Worm (Caenorhabditis elegans): ENCODE results near the gene wago-10.

The wago-10 gene

DNA sequence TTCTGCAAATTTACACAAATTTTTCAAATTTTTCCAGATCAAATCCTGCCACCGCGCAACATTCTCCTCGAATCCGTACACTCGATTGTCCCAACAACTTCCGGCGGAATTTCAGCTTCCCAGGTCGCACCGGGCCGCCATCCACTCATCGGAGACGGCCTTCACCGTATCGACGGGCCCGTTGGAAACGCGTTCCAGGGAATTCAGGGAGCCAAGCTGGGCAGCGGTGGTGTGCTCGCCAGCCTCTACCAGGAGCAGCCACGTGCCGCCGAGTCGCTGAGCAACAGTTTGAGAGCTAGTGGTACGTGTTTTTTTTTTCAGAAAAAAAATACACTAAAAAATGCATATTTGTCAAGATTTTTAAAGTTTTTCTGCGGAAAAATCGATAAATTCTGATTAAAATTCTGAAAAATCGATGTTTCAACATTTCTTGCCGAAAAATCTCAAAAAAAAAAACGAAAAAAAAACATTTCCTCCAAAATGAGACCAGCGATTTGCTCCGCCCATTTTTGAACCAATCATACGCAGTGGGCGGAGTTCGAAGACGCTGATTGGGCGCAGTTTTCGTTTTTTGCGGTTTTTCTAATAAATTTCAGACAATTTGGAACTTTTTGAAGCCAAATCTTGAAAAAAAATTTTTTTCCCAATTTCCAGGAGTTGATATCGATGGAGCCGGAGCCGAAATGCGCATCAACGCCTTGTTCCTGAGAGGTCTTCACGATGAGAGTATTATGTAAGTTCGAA is 13.9 kb downstream of the wago-10 start:
- TF ChIP-seq nhr-76 (tag; optimal IDR thresholded peaks at IDR 0.05) (no peak), mab-5 (tag; optimal IDR thresholded peaks at IDR 0.05) (no peak), ces-1 (GFP tag; optimal IDR thresholded peaks at IDR 0.05) (no peak), sptf-1 (tag; optimal IDR thresholded peaks at IDR 0.05) (no peak), elt-1 (tag; optimal IDR thresholded peaks at IDR 0.05; ENCODE audit: borderline replicate concordance, insufficient read depth) (no peak), nhr-2 (tag; optimal IDR thresholded peaks at IDR 0.05) (no peak), flh-1 (GFP tag; optimal IDR thresholded peaks at IDR 0.05) (no peak), lsy-2 (tag; optimal IDR thresholded peaks at IDR 0.05) (no peak), cnd-1 (tag; optimal IDR thresholded peaks at IDR 0.05) (no peak), tbx-8 (GFP tag; optimal IDR thresholded peaks at IDR 0.05) (no peak), drap-1 (GFP tag; optimal IDR thresholded peaks at IDR 0.05) (no peak), nhr-12 (tag; optimal IDR thresholded peaks at IDR 0.05) (no peak), snpc-4 (tag; optimal IDR thresholded peaks at IDR 0.05) (no peak), ceh-83 (GFP tag; optimal IDR thresholded peaks at IDR 0.05) (no peak), nhr-28 (tag; optimal IDR thresholded peaks at IDR 0.05) (no peak), mep-1 (tag; optimal IDR thresholded peaks at IDR 0.05) (no peak), lin-32 (GFP tag; optimal IDR thresholded peaks at IDR 0.05) (no peak), pha-4 (tag; optimal IDR thresholded peaks at IDR 0.05) (no peak)

DNA sequence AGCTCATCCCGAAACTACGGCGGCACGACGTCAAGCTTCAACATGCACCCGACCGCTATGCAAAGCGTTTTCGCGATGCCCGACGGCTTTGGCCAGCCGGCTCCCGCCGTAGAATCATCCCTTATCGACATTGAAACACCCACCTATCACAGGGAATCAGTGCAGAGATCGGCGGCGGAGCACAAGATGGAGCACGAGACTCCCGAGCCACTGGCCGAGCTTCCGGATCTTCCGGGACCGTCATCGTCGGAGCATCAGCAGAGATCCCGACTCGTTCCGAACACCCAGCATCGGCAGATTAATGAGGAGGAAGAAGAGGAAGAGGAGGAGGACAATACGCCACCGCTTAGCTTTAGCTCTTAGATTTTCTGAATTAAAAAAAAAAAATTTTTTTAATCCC is 15.2 kb downstream of the wago-10 start:
- TF ChIP-seq elt-3 (tag; optimal IDR thresholded peaks at IDR 0.05) (no peak), M03D4.4 (tag; optimal IDR thresholded peaks at IDR 0.05) (no peak), pha-4 (tag; optimal IDR thresholded peaks at IDR 0.05) (no peak), drap-1 (GFP tag; optimal IDR thresholded peaks at IDR 0.05) (no peak), flh-1 (GFP tag; optimal IDR thresholded peaks at IDR 0.05) (no peak), mab-5 (tag; optimal IDR thresholded peaks at IDR 0.05) (no peak), nhr-28 (tag; optimal IDR thresholded peaks at IDR 0.05) (no peak), ceh-43 (GFP tag; optimal IDR thresholded peaks at IDR 0.05) (no peak), snpc-4 (tag; optimal IDR thresholded peaks at IDR 0.05) (no peak), ces-1 (GFP tag; optimal IDR thresholded peaks at IDR 0.05) (no peak), unc-62 (GFP tag; optimal IDR thresholded peaks at IDR 0.05) (no peak), sem-2 (GFP tag; optimal IDR thresholded peaks at IDR 0.05) (no peak), ztf-11 (tag; optimal IDR thresholded peaks at IDR 0.05) (no peak), cnd-1 (tag; optimal IDR thresholded peaks at IDR 0.05) (no peak), ham-2 (GFP tag; optimal IDR thresholded peaks at IDR 0.05) (no peak), tbx-8 (GFP tag; optimal IDR thresholded peaks at IDR 0.05) (no peak), sptf-1 (tag; optimal IDR thresholded peaks at IDR 0.05) (no peak)

- TF ChIP-seq pha-4 (tag; optimal IDR thresholded peaks at IDR 0.05) (no peak), flh-1 (GFP tag; optimal IDR thresholded peaks at IDR 0.05) (no peak)
Observed at ce11 chrV:359466-359865, 16.2 kb downstream of the wago-10 start, which contains the start of gene T22H9.1. TSS of gene T22H9.1 (plus strand) at chrV:359766.

DNA sequence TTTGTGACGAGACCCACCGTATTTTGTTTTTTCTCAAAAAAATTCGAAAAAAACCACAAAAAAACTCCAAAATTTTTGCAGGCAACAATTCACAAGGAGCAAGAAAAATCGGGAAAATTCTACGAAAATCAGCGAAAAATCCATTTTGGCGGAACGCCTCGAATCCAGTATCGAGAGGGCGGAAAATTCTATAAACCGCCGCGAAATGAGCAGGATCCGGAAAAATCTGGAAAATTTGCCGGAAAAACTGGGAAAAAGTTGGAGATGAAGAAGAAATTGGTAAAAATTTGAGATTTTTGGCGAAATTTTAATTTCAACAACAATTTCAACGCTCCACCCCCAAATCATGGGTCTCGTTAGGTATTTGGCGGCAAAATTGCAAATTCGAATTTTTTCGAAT is 16.8 kb downstream of the wago-10 start:
- TF ChIP-seq sptf-1 (tag; optimal IDR thresholded peaks at IDR 0.05) (no peak), nhr-12 (tag; optimal IDR thresholded peaks at IDR 0.05) (no peak), mls-2 (tag; optimal IDR thresholded peaks at IDR 0.05) (no peak), lsy-2 (tag; optimal IDR thresholded peaks at IDR 0.05) (no peak), M03D4.4 (tag; optimal IDR thresholded peaks at IDR 0.05) (no peak), unc-120 (tag; optimal IDR thresholded peaks at IDR 0.05; ENCODE audit: poor library complexity, severe bottlenecking) (no peak), nhr-28 (tag; optimal IDR thresholded peaks at IDR 0.05) (no peak), blmp-1 (tag; optimal IDR thresholded peaks at IDR 0.05) (no peak), ceh-43 (GFP tag; optimal IDR thresholded peaks at IDR 0.05) (no peak), ces-1 (GFP tag; optimal IDR thresholded peaks at IDR 0.05) (no peak), lin-13 (tag; optimal IDR thresholded peaks at IDR 0.05) (no peak), hlh-1 (tag; optimal IDR thresholded peaks at IDR 0.05) (no peak), elt-3 (tag; optimal IDR thresholded peaks at IDR 0.05) (no peak), snpc-4 (tag; optimal IDR thresholded peaks at IDR 0.05) (no peak), elt-1 (tag; optimal IDR thresholded peaks at IDR 0.05; ENCODE audit: borderline replicate concordance, insufficient read depth) (no peak), tbx-8 (GFP tag; optimal IDR thresholded peaks at IDR 0.05) (no peak), mab-5 (tag; optimal IDR thresholded peaks at IDR 0.05) (no peak)

DNA sequence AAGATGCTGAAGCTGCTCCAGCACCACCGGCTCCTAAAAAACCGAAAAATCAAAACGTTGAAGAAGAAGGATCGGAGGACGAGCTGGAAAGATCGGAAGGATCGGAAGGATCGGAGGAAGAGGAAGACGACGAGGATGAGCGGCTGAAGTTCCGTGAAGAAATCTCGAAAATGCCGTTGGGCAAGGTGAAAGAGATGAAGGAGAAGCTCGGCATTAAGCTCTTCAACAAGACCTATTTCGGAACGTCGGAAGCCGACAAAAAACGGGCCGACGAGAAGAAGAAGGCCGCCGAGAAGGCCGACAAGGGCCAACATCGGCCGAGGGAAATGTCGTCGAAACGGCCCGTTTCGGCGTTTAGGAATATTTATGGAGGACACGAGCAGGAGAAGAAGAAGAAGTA is 18.1 kb downstream of the wago-10 start:
- TF ChIP-seq mep-1 (tag; optimal IDR thresholded peaks at IDR 0.05) (no peak), cnd-1 (tag; optimal IDR thresholded peaks at IDR 0.05) (no peak), elt-1 (tag; optimal IDR thresholded peaks at IDR 0.05; ENCODE audit: borderline replicate concordance, insufficient read depth) (no peak), zip-8 (tag; optimal IDR thresholded peaks at IDR 0.05) (no peak), tbx-8 (GFP tag; optimal IDR thresholded peaks at IDR 0.05) (no peak)
